Worm (Caenorhabditis elegans) whole organism, L4 larva: ENCODE data around the gene F16G10.13.

ENCODE experiments used
- T20F7.1 ChIP-seq: fragments of 200-800 bp; sonication (Bioruptor generic); optimal IDR thresholded peaks from 2 replicates; lab custom pipeline; 2018; ENCODE audit warnings: mild to moderate bottlenecking, missing genetic modification characterization, missing compliant biosample characterization
- Y105C5A.15 ChIP-seq: fragments of 200-800 bp; sonication (Bioruptor generic); IDR thresholded peaks from 2 replicates; pipeline ENCODE4 v1.3.6; 2022; ENCODE audit warnings: missing genetic modification characterization, missing compliant biosample characterization
- Y48G9A.11 ChIP-seq: fragments of 200-800 bp; sonication (Bioruptor generic); IDR thresholded peaks from 2 replicates; pipeline ENCODE4 v1.3.6; 2022; ENCODE audit warnings: missing genetic modification reagents, missing genetic modification characterization, missing compliant biosample characterization
- ZK337.2 ChIP-seq: fragments of 200-800 bp; sonication (Bioruptor generic); IDR thresholded peaks from 2 replicates; pipeline ENCODE4 v1.3.6; 2022; ENCODE audit warnings: missing genetic modification reagents, missing genetic modification characterization, missing compliant biosample characterization
- ama-1 ChIP-seq: fragments of 150-350 bp; optimal IDR thresholded peaks from 2 replicates; lab custom pipeline; 2014; ENCODE audit warnings: inconsistent platforms, mixed read lengths
- ceh-28 ChIP-seq: fragments of 150-350 bp; optimal IDR thresholded peaks from 2 replicates; lab custom pipeline; 2014; ENCODE audit warnings: missing biosample characterization, missing genetic modification reagents, missing genetic modification characterization
- ceh-82 ChIP-seq: sonication (generic microtip); optimal IDR thresholded peaks from 2 replicates; lab custom pipeline; 2017; ENCODE audit warnings: missing biosample characterization, missing genetic modification characterization
- ces-1 ChIP-seq: fragments of 150-350 bp; sonication (generic microtip); optimal IDR thresholded peaks from 4 replicates; lab custom pipeline; 2014; ENCODE audit warnings: missing biosample characterization, missing genetic modification reagents, missing genetic modification characterization
- ctbp-1 ChIP-seq: fragments of 200-800 bp; sonication (Bioruptor generic); IDR thresholded peaks from 2 replicates; pipeline ENCODE4 v1.3.6; 2022; ENCODE audit warnings: missing genetic modification reagents, missing genetic modification characterization, missing compliant biosample characterization
- daf-16 ChIP-seq, 3 experiments: sonication (generic microtip); optimal IDR thresholded peaks; 2 replicates each; lab custom pipeline; 2016 to 2017; ENCODE audit warnings: missing genetic modification characterization in 3 of 3, missing genetic modification reagents in 3 of 3, mild to moderate bottlenecking in 2 of 3, missing compliant biosample characterization in 2 of 3, missing biosample characterization in 1 of 3, moderate library complexity in 1 of 3
- daf-19 ChIP-seq: fragments of 200-800 bp; sonication (Bioruptor generic); conservative IDR thresholded peaks from 2 replicates; pipeline ENCODE4 v1.3.6; 2022; ENCODE audit warnings: missing genetic modification characterization, missing compliant biosample characterization
- dmd-8 ChIP-seq: fragments of 200-800 bp; sonication (Bioruptor generic); IDR thresholded peaks from 2 replicates; pipeline ENCODE4 v1.3.6; 2022; ENCODE audit warnings: missing genetic modification characterization, missing compliant biosample characterization
- fkh-10 ChIP-seq: fragments of 150-350 bp; optimal IDR thresholded peaks from 2 replicates; lab custom pipeline; 2014; ENCODE audit warnings: missing biosample characterization, missing genetic modification reagents, missing genetic modification characterization
- gei-8 ChIP-seq: fragments of 200-800 bp; sonication (Bioruptor generic); optimal IDR thresholded peaks from 2 replicates; lab custom pipeline; 2018; ENCODE audit warnings: mild to moderate bottlenecking, missing genetic modification characterization, missing compliant biosample characterization
- hif-1 ChIP-seq, 2 experiments: sonication (generic microtip); optimal IDR thresholded peaks; 2 replicates each; lab custom pipeline; 2016 to 2017; ENCODE audit warnings: missing compliant biosample characterization in 2 of 2, missing genetic modification characterization in 2 of 2, missing genetic modification reagents in 2 of 2, missing genotype in 2 of 2, mild to moderate bottlenecking in 1 of 2
- hlh-11 ChIP-seq: fragments of 200-800 bp; sonication (Bioruptor generic); optimal IDR thresholded peaks from 2 replicates; lab custom pipeline; 2018; ENCODE audit warnings: mild to moderate bottlenecking, missing genetic modification characterization, missing compliant biosample characterization
- hmg-1.1 ChIP-seq: fragments of 200-800 bp; sonication (Bioruptor generic); IDR thresholded peaks from 2 replicates; pipeline ENCODE4 v1.3.6; 2022; ENCODE audit warnings: missing genetic modification reagents, missing genetic modification characterization, missing compliant biosample characterization
- lim-7 ChIP-seq: fragments of 200-800 bp; sonication (Bioruptor generic); IDR thresholded peaks from 2 replicates; pipeline ENCODE4 v1.3.6; 2022; ENCODE audit warnings: missing genetic modification characterization, missing compliant biosample characterization
- lin-1 ChIP-seq: fragments of 200-800 bp; sonication (Bioruptor generic); IDR thresholded peaks from 2 replicates; pipeline ENCODE4 v1.3.6; 2022; ENCODE audit warnings: missing genetic modification reagents, missing genetic modification characterization, missing compliant biosample characterization
- lsy-2 ChIP-seq, 2 experiments: fragments of 150-350 bp in 1 of 2; sonication (generic microtip) in 1 of 2; optimal IDR thresholded peaks; 2 replicates each; lab custom pipeline; 2014 to 2017; ENCODE audit warnings: missing biosample characterization in 2 of 2, missing genetic modification characterization in 2 of 2
- madf-9 ChIP-seq: fragments of 200-800 bp; sonication (Bioruptor generic); conservative IDR thresholded peaks from 2 replicates; pipeline ENCODE4 v1.3.6; 2022; ENCODE audit warnings: missing genetic modification reagents, missing genetic modification characterization, missing compliant biosample characterization
- mdl-1 ChIP-seq, 2 experiments: fragments of 150-350 bp in 1 of 2; sonication (generic microtip) in 1 of 2; optimal IDR thresholded peaks; 2 replicates each; lab custom pipeline; 2014 to 2017; ENCODE audit warnings: missing biosample characterization in 2 of 2, missing genetic modification characterization in 2 of 2
- mes-2 ChIP-seq: sonication (generic microtip); optimal IDR thresholded peaks from 2 replicates; lab custom pipeline; 2016; ENCODE audit warnings: missing genotype, mild to moderate bottlenecking, missing genetic modification characterization, missing compliant biosample characterization; ENCODE audit not compliant: poor library complexity, severe bottlenecking
- nhr-11 ChIP-seq: fragments of 150-350 bp; optimal IDR thresholded peaks from 2 replicates; lab custom pipeline; 2014; ENCODE audit warnings: missing biosample characterization, missing genetic modification characterization
- nhr-28 ChIP-seq: fragments of 150-350 bp; optimal IDR thresholded peaks from 2 replicates; lab custom pipeline; 2014; ENCODE audit warnings: missing biosample characterization, missing genetic modification characterization
- pha-4 ChIP-seq, 2 experiments: fragments of 150-350 bp in 1 of 2; fragments of 200-800 bp in 1 of 2; sonication (Bioruptor generic) in 1 of 2; IDR thresholded peaks in 1 of 2; optimal IDR thresholded peaks in 1 of 2; 2 replicates each; pipeline versions ENCODE4 v1.3.6 to Lab custom; 2014 to 2022; ENCODE audit warnings: missing genetic modification characterization in 2 of 2, missing genetic modification reagents in 2 of 2, missing biosample characterization in 1 of 2, missing compliant biosample characterization in 1 of 2
- php-3 ChIP-seq: fragments of 200-800 bp; sonication (Bioruptor generic); IDR thresholded peaks from 2 replicates; pipeline ENCODE4 v1.3.6; 2022; ENCODE audit warnings: missing genetic modification reagents, missing genetic modification characterization, missing compliant biosample characterization
- pqm-1 ChIP-seq: sonication (generic microtip); optimal IDR thresholded peaks from 2 replicates; lab custom pipeline; 2017; ENCODE audit warnings: missing biosample characterization, missing genetic modification characterization
- rbr-2 ChIP-seq: sonication (generic microtip); optimal IDR thresholded peaks from 2 replicates; lab custom pipeline; 2016; ENCODE audit warnings: missing genotype, missing genetic modification characterization, missing compliant biosample characterization
- saeg-2 ChIP-seq: fragments of 200-800 bp; sonication (Bioruptor generic); IDR thresholded peaks from 2 replicates; pipeline ENCODE4 v1.3.6; 2022; ENCODE audit warnings: missing genetic modification reagents, missing genetic modification characterization, missing compliant biosample characterization
- snpc-1.2 ChIP-seq: fragments of 200-800 bp; sonication (Bioruptor generic); IDR thresholded peaks from 2 replicates; pipeline ENCODE4 v1.3.6; 2022; ENCODE audit warnings: missing genetic modification reagents, missing genetic modification characterization, missing compliant biosample characterization
- snpc-4 ChIP-seq: fragments of 150-350 bp; optimal IDR thresholded peaks from 2 replicates; lab custom pipeline; 2014; ENCODE audit warnings: missing biosample characterization, missing genetic modification characterization
- tag-97 ChIP-seq: fragments of 200-800 bp; sonication (Bioruptor generic); IDR thresholded peaks from 2 replicates; pipeline ENCODE4 v1.3.6; 2022; ENCODE audit warnings: missing genetic modification characterization, missing compliant biosample characterization
- unc-130 ChIP-seq: sonication (generic microtip); optimal IDR thresholded peaks from 2 replicates; lab custom pipeline; 2016; ENCODE audit warnings: missing genetic modification reagents, missing genetic modification characterization, missing compliant biosample characterization
- vab-7 ChIP-seq: fragments of 200-800 bp; sonication (Bioruptor generic); IDR thresholded peaks from 2 replicates; pipeline ENCODE4 v1.3.6; 2022; ENCODE audit warnings: missing genetic modification reagents, missing genetic modification characterization, missing compliant biosample characterization
- zag-1 ChIP-seq: fragments of 150-350 bp; optimal IDR thresholded peaks from 2 replicates; lab custom pipeline; 2014; ENCODE audit warnings: missing biosample characterization, missing genetic modification characterization
- zip-11 ChIP-seq: fragments of 200-800 bp; sonication (Bioruptor generic); IDR thresholded peaks from 2 replicates; pipeline ENCODE4 v1.3.6; 2022; ENCODE audit warnings: missing genetic modification characterization, missing compliant biosample characterization
- zip-2 ChIP-seq: fragments of 150-350 bp; optimal IDR thresholded peaks from 2 replicates; lab custom pipeline; 2014; ENCODE audit warnings: missing biosample characterization, missing genetic modification characterization

F16G10.13 gene

ce11 chrII:2442243-2442642, 46.5 kb upstream of the F16G10.13 start (continued):
- TF ChIP-seq daf-16 (GFP tag; optimal IDR thresholded peaks at IDR 0.05; lab: Kevin White, UChicago) (no peak), daf-16 (tag; optimal IDR thresholded peaks at IDR 0.05; lab: Kevin White, UChicago) (peak; percentile 26), mdl-1 (tag; optimal IDR thresholded peaks at IDR 0.05; lab: Kevin White, UChicago) (no peak), snpc-1.2 (GFP tag; lab: Robert Waterston, UW) (no peak), mes-2 (peak; percentile 46), lim-7 (GFP tag; lab: Robert Waterston, UW) (no peak), lsy-2 (tag; optimal IDR thresholded peaks at IDR 0.05; lab: Kevin White, UChicago) (peak in 1 of 2 experiments; percentile 10), php-3 (GFP tag; lab: Robert Waterston, UW) (no peak)
- TF ChIP-seq, all 104 proteins: peak for 8

DNA sequence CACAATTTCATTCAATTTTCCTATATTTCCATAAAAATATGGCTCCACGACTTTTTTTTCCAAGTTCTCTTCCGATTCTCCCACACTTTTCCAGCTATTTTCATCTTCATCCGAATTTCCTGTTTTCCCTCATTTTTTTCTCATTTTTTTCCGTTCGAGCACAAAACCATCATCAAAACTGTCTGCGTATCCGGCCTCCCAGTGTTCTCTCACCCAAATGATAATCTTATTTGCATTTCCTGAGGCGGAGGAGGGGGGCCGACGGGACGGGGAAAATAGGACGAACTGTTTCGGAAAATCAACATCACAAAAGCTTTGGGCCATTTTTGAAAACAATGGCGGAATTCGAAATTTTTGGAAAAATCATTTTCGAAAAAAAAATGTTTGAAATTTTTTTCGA, 44.5 kb upstream of the F16G10.13 start:
- no peak for TF ChIP-seq Y48G9A.11 (GFP tag; lab: Robert Waterston, UW)
- no peak for TF ChIP-seq ceh-28 (tag; lab: Kevin White, UChicago)
- no peak for TF ChIP-seq dmd-8 (GFP tag; lab: Robert Waterston, UW)
- TF ChIP-seq daf-16 (GFP tag; optimal IDR thresholded peaks at IDR 0.05; lab: Kevin White, UChicago), result no peak
- TF ChIP-seq daf-16 (tag; optimal IDR thresholded peaks at IDR 0.05; lab: Kevin White, UChicago), result no peak
- no peak for TF ChIP-seq ctbp-1 (GFP tag; lab: Robert Waterston, UW)
- TF ChIP-seq gei-8, result no peak
- TF ChIP-seq ZK337.2, result no peak
- no peak for TF ChIP-seq zip-2 (tag; lab: Kevin White, UChicago)
- TF ChIP-seq ces-1 (GFP tag; lab: Kevin White, UChicago), result no peak
- TF ChIP-seq nhr-28 (tag; lab: Kevin White, UChicago), result no peak
- TF ChIP-seq hmg-1.1 (GFP tag; lab: Robert Waterston, UW), result no peak
- TF ChIP-seq fkh-10 (GFP tag; lab: Kevin White, UChicago), result no peak
- TF ChIP-seq saeg-2, result no peak
- TF ChIP-seq tag-97 (GFP tag; lab: Robert Waterston, UW), result no peak
- no peak for TF ChIP-seq daf-19 (GFP tag; lab: Robert Waterston, UW)
- TF ChIP-seq snpc-4 (tag; lab: Kevin White, UChicago), result no peak
- no peak for TF ChIP-seq Y105C5A.15
- TF ChIP-seq hif-1 (tag; optimal IDR thresholded peaks at IDR 0.05; lab: Kevin White, UChicago), result no peak
- TF ChIP-seq, all 104 proteins: peak for 0

ce11 chrII:2438944-2439343, 43.2 kb upstream of the F16G10.13 start:
- TF ChIP-seq pha-4 (GFP tag; IDR thresholded peaks at IDR 0.05; lab: Robert Waterston, UW) (no peak), pha-4 (tag; optimal IDR thresholded peaks at IDR 0.05; lab: Kevin White, UChicago) (no peak), pqm-1 (no peak), zag-1 (tag; lab: Kevin White, UChicago) (no peak), mdl-1 (tag; optimal IDR thresholded peaks at IDR 0.05; lab: Kevin White, UChicago) (no peak), hlh-11 (tag; lab: Kevin White, UChicago) (no peak), daf-19 (GFP tag; lab: Robert Waterston, UW) (no peak), T20F7.1 (no peak), zip-11 (GFP tag; lab: Robert Waterston, UW) (no peak), nhr-11 (tag; lab: Kevin White, UChicago) (no peak), lin-1 (GFP tag; lab: Robert Waterston, UW) (no peak), rbr-2 (tag; lab: Kevin White, UChicago) (no peak), unc-130 (no peak), vab-7 (GFP tag; lab: Robert Waterston, UW) (no peak), ceh-82 (tag; lab: Kevin White, UChicago) (no peak), ZK337.2 (no peak), hif-1 (tag; optimal IDR thresholded peaks at IDR 0.05; lab: Kevin White, UChicago) (no peak), ama-1 (lab: Kevin White, UChicago) (no peak), madf-9 (GFP tag; lab: Robert Waterston, UW) (no peak)
